Fruit fly (Drosophila melanogaster): Measurements from ENCODE around the gene Ctr9.

DNA sequence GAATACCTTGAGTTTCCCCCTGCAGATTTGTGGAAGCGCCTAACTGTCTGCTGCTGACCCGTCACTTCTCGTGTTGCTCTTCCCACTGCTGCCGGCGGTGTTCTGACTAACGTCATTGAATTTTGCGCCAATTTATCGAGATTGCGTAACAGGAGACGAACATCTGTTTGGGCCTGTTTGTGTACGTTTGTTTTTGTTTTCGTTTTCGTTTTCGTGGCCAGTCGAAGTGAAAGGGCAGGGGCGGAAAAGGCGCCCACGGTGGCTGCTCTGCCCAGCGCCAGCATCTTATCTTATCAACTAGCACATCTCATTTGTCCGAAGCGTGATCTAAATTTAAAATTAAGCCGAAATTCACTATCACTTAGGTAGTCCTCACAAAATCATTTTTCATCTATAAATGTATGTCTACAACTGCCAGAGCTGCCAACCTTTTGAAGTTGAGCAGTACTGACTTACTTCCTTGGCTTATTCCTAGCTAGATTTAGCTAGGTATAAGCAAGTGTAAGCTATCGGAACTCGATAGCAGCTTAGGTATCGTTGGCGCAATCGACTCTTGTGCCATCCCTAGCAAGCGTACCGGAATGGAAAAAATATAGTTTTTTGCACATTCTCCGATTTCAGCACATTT is at the start of gene Ctr9, which contains the start of gene Nt5a:
- TF ChIP-seq CTCF (optimal IDR thresholded peaks at IDR 0.05) (peak; percentile 31 to 47), CG8478 (optimal IDR thresholded peaks at IDR 0.05) (no peak)
